Fruit fly (Drosophila melanogaster) whole organism, larva: Measurements from ENCODE around the gene CecB.

ENCODE experiments used
- noc ChIP-seq: fragments of 200-800 bp; sonication (Bioruptor generic); optimal IDR thresholded peaks from 3 replicates; lab custom pipeline; 2019; ENCODE audit warnings: missing biosample characterization, mild to moderate bottlenecking, missing genetic modification characterization, moderate library complexity

Gene CecB

dm6 chr3R:30177494-30177893 is 36.1 kb downstream of the CecB start, which contains the start of the genes CG1983 and CG15530:
Gene CG1983, minus strand, starts transcription at chr3R:30177700.
Gene CG15530, plus strand, starts transcription at chr3R:30177877.
- TF ChIP-seq noc (tag; lab: Kevin White, UChicago): no peak

dm6 chr3R:30176314-30176713 is 37.3 kb downstream of the CecB start:
- no peak for TF ChIP-seq noc (tag; lab: Kevin White, UChicago)

- TF ChIP-seq noc (tag; lab: Kevin White, UChicago): no peak
Measured at dm6 chr3R:30175045-30175589, 38.5 kb downstream of the CecB start.

dm6 chr3R:30174160-30175002 is 39.2 kb downstream of the CecB start, which contains the start of gene Mlc2:
Gene Mlc2, minus strand, starts transcription at chr3R:30174551.
- TF ChIP-seq noc (tag; lab: Kevin White, UChicago): no peak

- no peak for TF ChIP-seq noc (tag; lab: Kevin White, UChicago)
Measured at dm6 chr3R:30170671-30171667, 42.6 kb downstream of the CecB start, which contains the start of gene Rsod. Gene Rsod, minus strand, starts transcription at chr3R:30171207.

dm6 chr3R:30166159-30166784 is 47.3 kb downstream of the CecB start, which contains the start of gene VhaAC45RP:
Gene VhaAC45RP, minus strand, starts transcription at chr3R:30166419.
- TF ChIP-seq noc (tag; lab: Kevin White, UChicago): no peak

- no peak for TF ChIP-seq noc (tag; lab: Kevin White, UChicago)
Measured at dm6 chr3R:30164162-30164561, 49.4 kb downstream of the CecB start.
